Fruit fly (Drosophila melanogaster) whole organism, embryonic: ENCODE results near the gene CG31960.
A peak's percentile ranks its signal among the peaks of the same experiment; 100 is the strongest.

Experiments
- Abd-B ChIP-seq: fragments of 200-800 bp; sonication (Bioruptor generic); optimal IDR thresholded peaks from 2 replicates; lab custom pipeline; 2018; ENCODE audit warnings: missing biosample characterization, mild to moderate bottlenecking, missing genetic modification characterization, moderate library complexity
- Ada2b ChIP-seq: fragments of 200-800 bp; sonication (Bioruptor generic); IDR thresholded peaks from 2 replicates; pipeline ENCODE4 v1.3.6; 2022; ENCODE audit warnings: missing biosample characterization, missing genetic modification characterization
- Asciz ChIP-seq: fragments of 200-800 bp; sonication (Bioruptor generic); optimal IDR thresholded peaks from 2 replicates; lab custom pipeline; 2017; ENCODE audit warnings: missing biosample characterization, mild to moderate bottlenecking, missing genetic modification characterization, missing genetic modification reagents
- BEAF-32 ChIP-seq: fragments of 200-800 bp; sonication (Bioruptor generic); optimal IDR thresholded peaks from 3 replicates; lab custom pipeline; 2017; ENCODE audit warnings: missing biosample characterization, missing genetic modification characterization, mild to moderate bottlenecking, moderate library complexity, missing genetic modification reagents
- CG10366 ChIP-seq: fragments of 200-800 bp; sonication (Bioruptor generic); IDR thresholded peaks from 2 replicates; pipeline ENCODE4 v1.3.6; 2022; ENCODE audit warnings: missing biosample characterization, missing genetic modification characterization
- CG12744 ChIP-seq: fragments of 200-800 bp; sonication (Bioruptor generic); optimal IDR thresholded peaks from 2 replicates; lab custom pipeline; 2016; ENCODE audit warnings: missing biosample characterization, missing genetic modification characterization
- CG13894 ChIP-seq: fragments of 200-800 bp; sonication (Bioruptor generic); optimal IDR thresholded peaks from 3 replicates; lab custom pipeline; 2018; ENCODE audit warnings: missing biosample characterization, mild to moderate bottlenecking, missing genetic modification characterization, moderate library complexity
- CG14014 ChIP-seq: fragments of 200-800 bp; sonication (Bioruptor generic); IDR thresholded peaks from 2 replicates; pipeline ENCODE4 v1.3.6; 2022; ENCODE audit warnings: missing biosample characterization, missing genetic modification characterization
- CG14667 ChIP-seq: fragments of 200-800 bp; sonication (Bioruptor generic); IDR thresholded peaks from 2 replicates; pipeline ENCODE4 v1.3.6; 2022; ENCODE audit warnings: missing biosample characterization, missing genetic modification characterization
- CG16863 ChIP-seq: fragments of 200-800 bp; sonication (Bioruptor generic); optimal IDR thresholded peaks from 3 replicates; lab custom pipeline; 2016; ENCODE audit warnings: missing biosample characterization, missing genetic modification characterization
- CG17186 ChIP-seq: fragments of 200-800 bp; sonication (Bioruptor generic); optimal IDR thresholded peaks from 3 replicates; lab custom pipeline; 2017; ENCODE audit warnings: missing biosample characterization, missing genetic modification reagents, missing genetic modification characterization
- CG17912 ChIP-seq: fragments of 200-800 bp; sonication (Bioruptor generic); optimal IDR thresholded peaks from 2 replicates; lab custom pipeline; 2018; ENCODE audit warnings: missing biosample characterization, mild to moderate bottlenecking, missing genetic modification characterization
- CG18619 ChIP-seq: fragments of 200-800 bp; sonication (Bioruptor generic); optimal IDR thresholded peaks from 3 replicates; lab custom pipeline; 2017; ENCODE audit warnings: missing biosample characterization, mild to moderate bottlenecking, missing genetic modification characterization
- CG2120 ChIP-seq: fragments of 200-800 bp; sonication (Bioruptor generic); optimal IDR thresholded peaks from 3 replicates; lab custom pipeline; 2016; ENCODE audit warnings: missing biosample characterization, missing genetic modification characterization
- CG2199 ChIP-seq: fragments of 200-800 bp; sonication (Bioruptor generic); IDR thresholded peaks from 3 replicates; pipeline ENCODE4 v1.3.6; 2022; ENCODE audit warnings: missing biosample characterization, missing genetic modification characterization
- CG32772 ChIP-seq: fragments of 200-800 bp; sonication (Bioruptor generic); IDR thresholded peaks from 2 replicates; pipeline ENCODE4 v1.3.6; 2022; ENCODE audit warnings: missing biosample characterization, missing genetic modification characterization
- CG3281 ChIP-seq: fragments of 200-800 bp; sonication (Bioruptor generic); optimal IDR thresholded peaks from 3 replicates; lab custom pipeline; 2017; ENCODE audit warnings: missing biosample characterization, mild to moderate bottlenecking, missing genetic modification characterization
- CG33213 ChIP-seq: fragments of 200-800 bp; sonication (Bioruptor generic); optimal IDR thresholded peaks from 3 replicates; lab custom pipeline; 2016; ENCODE audit warnings: missing biosample characterization, missing genetic modification characterization
- CG3838 ChIP-seq: fragments of 200-800 bp; sonication (Bioruptor generic); optimal IDR thresholded peaks from 3 replicates; lab custom pipeline; 2016; ENCODE audit warnings: missing biosample characterization, missing genetic modification characterization
- CG4282 ChIP-seq: fragments of 200-800 bp; sonication (Bioruptor generic); optimal IDR thresholded peaks from 2 replicates; lab custom pipeline; 2016; ENCODE audit warnings: missing biosample characterization, missing genetic modification characterization
- CG43689 ChIP-seq: fragments of 200-800 bp; sonication (Bioruptor generic); IDR thresholded peaks from 2 replicates; pipeline ENCODE4 v1.3.6; 2022; ENCODE audit warnings: missing biosample characterization, missing genetic modification characterization
- CG6854 ChIP-seq: fragments of 200-800 bp; sonication (Bioruptor generic); optimal IDR thresholded peaks from 3 replicates; lab custom pipeline; 2017; ENCODE audit warnings: missing biosample characterization, mild to moderate bottlenecking, missing genetic modification characterization
- CG7357 ChIP-seq: fragments of 200-800 bp; sonication (Bioruptor generic); IDR thresholded peaks from 3 replicates; pipeline ENCODE4 v1.3.6; 2022; ENCODE audit warnings: missing biosample characterization, missing genetic modification characterization
- CG7928 ChIP-seq: fragments of 200-800 bp; sonication (Bioruptor generic); optimal IDR thresholded peaks from 2 replicates; lab custom pipeline; 2017; ENCODE audit warnings: missing biosample characterization, mild to moderate bottlenecking, missing genetic modification characterization
- CG8281 ChIP-seq: fragments of 200-800 bp; sonication (Bioruptor generic); optimal IDR thresholded peaks from 2 replicates; lab custom pipeline; 2018; ENCODE audit warnings: missing biosample characterization, mild to moderate bottlenecking, missing genetic modification characterization, moderate library complexity
- D19B ChIP-seq: fragments of 200-800 bp; sonication (Bioruptor generic); optimal IDR thresholded peaks from 2 replicates; lab custom pipeline; 2017; ENCODE audit warnings: missing biosample characterization, mild to moderate bottlenecking, missing genetic modification characterization
- Ets97D ChIP-seq: fragments of 200-800 bp; sonication (Bioruptor generic); optimal IDR thresholded peaks from 3 replicates; lab custom pipeline; 2016; ENCODE audit warnings: missing biosample characterization, missing genetic modification characterization
- Fer3 ChIP-seq: fragments of 200-800 bp; sonication (Bioruptor generic); optimal IDR thresholded peaks from 2 replicates; lab custom pipeline; 2018; ENCODE audit warnings: missing biosample characterization, mild to moderate bottlenecking, missing genetic modification characterization, moderate library complexity
- Hmr ChIP-seq: fragments of 200-800 bp; sonication (Bioruptor generic); optimal IDR thresholded peaks from 3 replicates; lab custom pipeline; 2017; ENCODE audit warnings: mild to moderate bottlenecking, missing biosample characterization, missing genetic modification reagents, missing genetic modification characterization
- Hsf ChIP-seq: fragments of 200-800 bp; sonication (Bioruptor generic); optimal IDR thresholded peaks from 3 replicates; lab custom pipeline; 2016; ENCODE audit warnings: missing biosample characterization, missing genetic modification characterization
- Mad ChIP-seq: fragments of 200-800 bp; sonication (Bioruptor generic); optimal IDR thresholded peaks from 2 replicates; lab custom pipeline; 2016; ENCODE audit warnings: missing biosample characterization, missing genetic modification characterization
- Nf-YA ChIP-seq: fragments of 200-800 bp; sonication (Bioruptor generic); IDR thresholded peaks from 2 replicates; pipeline ENCODE4 v1.3.6; 2022; ENCODE audit warnings: missing biosample characterization, missing genetic modification characterization
- Optix ChIP-seq: fragments of 200-800 bp; sonication (Bioruptor generic); IDR thresholded peaks from 3 replicates; pipeline ENCODE4 v1.3.6; 2022; ENCODE audit warnings: missing biosample characterization, missing genetic modification characterization
- Pdp1 ChIP-seq, 2 experiments: fragments of 200-800 bp; sonication (Bioruptor generic); optimal IDR thresholded peaks; 3 replicates each; lab custom pipeline; 2016; ENCODE audit warnings: missing biosample characterization in 2 of 2, missing genetic modification characterization in 2 of 2, mild to moderate bottlenecking in 1 of 2, moderate library complexity in 1 of 2
- Xbp1 ChIP-seq: fragments of 200-800 bp; sonication (Bioruptor generic); optimal IDR thresholded peaks from 3 replicates; lab custom pipeline; 2016; ENCODE audit warnings: missing biosample characterization, mild to moderate bottlenecking, missing genetic modification characterization
- ara ChIP-seq: fragments of 200-800 bp; sonication (Bioruptor generic); IDR thresholded peaks from 2 replicates; pipeline ENCODE4 v1.3.6; 2022; ENCODE audit warnings: missing biosample characterization, missing genetic modification characterization
- chm ChIP-seq: fragments of 200-800 bp; sonication (Bioruptor generic); IDR thresholded peaks from 2 replicates; pipeline ENCODE4 v1.3.6; 2022; ENCODE audit warnings: missing biosample characterization, missing genetic modification characterization
- dmrt99B ChIP-seq: fragments of 200-800 bp; sonication (Bioruptor generic); optimal IDR thresholded peaks from 2 replicates; lab custom pipeline; 2018; ENCODE audit warnings: missing biosample characterization, mild to moderate bottlenecking, missing genetic modification characterization, moderate library complexity
- gsb ChIP-seq: fragments of 200-800 bp; sonication (Bioruptor generic); IDR thresholded peaks from 2 replicates; pipeline ENCODE4 v1.3.6; 2022; ENCODE audit warnings: missing biosample characterization, missing genetic modification characterization
- hth ChIP-seq: fragments of >200 bp; optimal IDR thresholded peaks from 2 replicates; lab custom pipeline; 2017; ENCODE audit warnings: inconsistent platforms
- lab ChIP-seq: fragments of 200-800 bp; sonication (Bioruptor generic); optimal IDR thresholded peaks from 3 replicates; lab custom pipeline; 2017; ENCODE audit warnings: missing biosample characterization, missing genetic modification characterization, mild to moderate bottlenecking, moderate library complexity, missing genetic modification reagents
- pan ChIP-seq, 4 experiments: fragments of >200 bp in 3 of 4; fragments of 200-800 bp in 1 of 4; sonication (Bioruptor generic) in 1 of 4; optimal IDR thresholded peaks in 3 of 4; IDR thresholded peaks in 1 of 4; 2 replicates each; pipeline versions ENCODE4 v1.3.6 to Lab custom; 2017 to 2022; ENCODE audit warnings: missing biosample characterization in 2 of 4, missing genetic modification characterization in 2 of 4, mixed read lengths in 1 of 4
- ranshi ChIP-seq: fragments of 200-800 bp; sonication (Bioruptor generic); IDR thresholded peaks from 2 replicates; pipeline ENCODE4 v1.3.6; 2022; ENCODE audit warnings: missing biosample characterization, missing genetic modification characterization
- salm ChIP-seq: fragments of 200-800 bp; sonication (Bioruptor generic); optimal IDR thresholded peaks from 2 replicates; lab custom pipeline; 2018; ENCODE audit warnings: missing biosample characterization, mild to moderate bottlenecking, missing genetic modification characterization
- scrt ChIP-seq: fragments of 200-800 bp; sonication (Bioruptor generic); optimal IDR thresholded peaks from 2 replicates; lab custom pipeline; 2018; ENCODE audit warnings: missing biosample characterization, mild to moderate bottlenecking, missing genetic modification characterization, moderate library complexity
- sens ChIP-seq: fragments of 200-800 bp; sonication (Bioruptor generic); peaks from one replicate; lab custom pipeline; 2016; ENCODE audit warnings: missing biosample characterization, missing genetic modification characterization
- so ChIP-seq: fragments of 200-800 bp; sonication (Bioruptor generic); IDR thresholded peaks from 3 replicates; pipeline ENCODE4 v1.3.6; 2022; ENCODE audit warnings: missing biosample characterization, missing genetic modification characterization
- tup ChIP-seq: fragments of 200-800 bp; sonication (Bioruptor generic); optimal IDR thresholded peaks from 2 replicates; lab custom pipeline; 2016; ENCODE audit warnings: missing biosample characterization, mild to moderate bottlenecking, missing genetic modification characterization, moderate library complexity
- yki ChIP-seq: fragments of >200 bp; optimal IDR thresholded peaks from 3 replicates; lab custom pipeline; 2018
- zf30C ChIP-seq: fragments of 200-800 bp; sonication (Bioruptor generic); optimal IDR thresholded peaks from 3 replicates; lab custom pipeline; 2018; ENCODE audit warnings: missing biosample characterization, mild to moderate bottlenecking, missing genetic modification characterization
- zfh2 ChIP-seq: fragments of 200-800 bp; sonication (Bioruptor generic); optimal IDR thresholded peaks from 2 replicates; lab custom pipeline; 2016; ENCODE audit warnings: missing biosample characterization, missing genetic modification characterization

Gene CG31960

DNA sequence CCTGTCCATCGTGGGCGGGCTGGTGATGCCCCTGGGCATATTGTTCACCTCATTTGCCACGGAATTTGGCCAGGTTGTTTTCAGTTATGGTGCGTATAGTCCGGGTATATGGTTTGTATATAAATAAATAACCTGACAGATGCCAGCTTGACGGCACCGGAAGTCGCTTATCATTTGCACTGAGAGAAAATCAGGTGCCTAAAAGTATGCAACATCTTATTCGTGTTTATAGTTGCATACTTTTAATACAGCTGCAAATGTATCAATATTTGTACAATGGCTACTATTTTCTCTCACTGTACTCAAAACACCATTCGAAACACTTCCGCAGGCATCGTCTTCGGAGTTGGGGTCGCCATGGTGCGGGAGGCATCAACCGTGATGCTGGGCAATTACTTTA, 36.1 kb upstream of the CG31960 start (continued):
- TF ChIP-seq ranshi (peak; percentile 21; the same call in 1 of the 2 replicates), Mad (GFP tag; lab: Kevin White, UChicago) (no peak), CG10366 (GFP tag; lab: Robert Waterston, UW) (no peak), Ets97D (peak; percentile 85), zf30C (GFP tag; lab: Kevin White, UChicago) (peak; percentile 65), scrt (GFP tag; lab: Kevin White, UChicago) (peak; percentile 17), pan (optimal IDR thresholded peaks at IDR 0.05; lab: Kevin White, UChicago) (no peak), pan (GFP tag; optimal IDR thresholded peaks at IDR 0.05 in 1 of 2, IDR thresholded peaks at IDR 0.05 in 1 of 2) (peak in 1 of 2 experiments; percentile 44), sens (peak; percentile 77), ara (no peak), Optix (0 out of 3 replicates have a peak, but pooled peaks have one; percentile 52), CG2199 (GFP tag; lab: Robert Waterston, UW) (peak; percentile 9; the same call in 1 of the 3 replicates), lab (GFP tag; lab: Kevin White, UChicago) (peak; percentile 63), CG43689 (GFP tag; lab: Robert Waterston, UW) (0 out of 2 replicates have a peak, but pooled peaks have one; percentile 22), hth (no peak), Fer3 (tag; lab: Kevin White, UChicago) (peak; percentile 13), CG33213 (GFP tag; lab: Kevin White, UChicago) (no peak), tup (GFP tag; lab: Kevin White, UChicago) (no peak), Ada2b (peak; percentile 11; the same call in 1 of the 2 replicates), CG17912 (GFP tag; lab: Kevin White, UChicago) (no peak), so (GFP tag; lab: Robert Waterston, UW) (no peak), Hsf (GFP tag; lab: Kevin White, UChicago) (peak; percentile 2), CG17186 (GFP tag; lab: Kevin White, UChicago) (no peak), gsb (GFP tag; lab: Robert Waterston, UW) (0 out of 2 replicates have a peak, but pooled peaks have one; percentile 14), salm (tag; lab: Kevin White, UChicago) (no peak), CG14014 (GFP tag; lab: Robert Waterston, UW) (no peak), BEAF-32 (GFP tag; lab: Kevin White, UChicago) (no peak), yki (no peak), zfh2 (GFP tag; lab: Kevin White, UChicago) (no peak), D19B (GFP tag; lab: Kevin White, UChicago) (no peak), CG6854 (GFP tag; lab: Kevin White, UChicago) (peak; percentile 2), CG2120 (GFP tag; lab: Kevin White, UChicago) (peak; percentile 49), CG3281 (GFP tag; lab: Kevin White, UChicago) (peak; percentile 22), Pdp1 (GFP tag; optimal IDR thresholded peaks at IDR 0.05; lab: Kevin White, UChicago) (no peak), Nf-YA (GFP tag; lab: Robert Waterston, UW) (no peak), CG3838 (GFP tag; lab: Kevin White, UChicago) (no peak), CG32772 (no peak), CG14667 (GFP tag; lab: Robert Waterston, UW) (no peak), Abd-B (GFP tag; lab: Kevin White, UChicago) (no peak), dmrt99B (tag; lab: Kevin White, UChicago) (peak; percentile 15), chm (0 out of 2 replicates have a peak, but pooled peaks have one; percentile 25), Asciz (peak; percentile 18), Xbp1 (GFP tag; lab: Kevin White, UChicago) (peak; percentile 21), CG13894 (tag; lab: Kevin White, UChicago) (no peak), CG8281 (no peak), CG16863 (no peak), CG12744 (GFP tag; lab: Kevin White, UChicago) (peak; percentile 8), CG4282 (GFP tag; lab: Kevin White, UChicago) (no peak), CG7357 (GFP tag; lab: Robert Waterston, UW) (no peak), CG7928 (GFP tag; lab: Kevin White, UChicago) (no peak), CG18619 (GFP tag; lab: Kevin White, UChicago) (peak; percentile 10), Hmr (peak; percentile 41)
